Worm (Caenorhabditis elegans): ENCODE results near the gene R12C12.7.

ce11 chrII:6045048-6045447 is 10.7 kb downstream of the R12C12.7 start, which contains the start of gene R12C12.5:
- TF ChIP-seq ztf-23 (GFP tag; IDR thresholded peaks at IDR 0.05) (no peak), klf-2 (GFP tag; conservative IDR thresholded peaks at IDR 0.05) (no peak), flt-1 (GFP tag; IDR thresholded peaks at IDR 0.05) (no peak), tab-1 (GFP tag; IDR thresholded peaks at IDR 0.05) (no peak)

Measured in whole organism, midembryonic.